Worm (Caenorhabditis elegans) whole organism, L4 larva: ENCODE results near the gene gpa-4.

Experiments used
- D1046.2 ChIP-seq: fragments of 200-800 bp; sonication (Bioruptor generic); IDR thresholded peaks from 2 replicates; pipeline ENCODE4 v1.3.6; 2022; ENCODE audit warnings: missing genetic modification characterization, missing compliant biosample characterization
- F26F4.8 ChIP-seq: fragments of 200-800 bp; sonication (Bioruptor generic); conservative IDR thresholded peaks from 2 replicates; pipeline ENCODE4 v1.3.6; 2022; ENCODE audit warnings: missing genetic modification characterization, missing compliant biosample characterization
- F49E8.2 ChIP-seq: sonication (generic microtip); optimal IDR thresholded peaks from 2 replicates; lab custom pipeline; 2016; ENCODE audit warnings: missing compliant biosample characterization, mild to moderate bottlenecking, missing genetic modification characterization, borderline replicate concordance
- T20F7.1 ChIP-seq: fragments of 200-800 bp; sonication (Bioruptor generic); optimal IDR thresholded peaks from 2 replicates; lab custom pipeline; 2018; ENCODE audit warnings: mild to moderate bottlenecking, missing genetic modification characterization, missing compliant biosample characterization
- T26A8.4 ChIP-seq: fragments of 200-800 bp; sonication (Bioruptor generic); IDR thresholded peaks from 2 replicates; pipeline ENCODE4 v1.3.6; 2022; ENCODE audit warnings: missing genetic modification characterization, missing compliant biosample characterization
- Y75B8A.6 ChIP-seq: fragments of 200-800 bp; sonication (Bioruptor generic); IDR thresholded peaks from 2 replicates; pipeline ENCODE4 v1.3.6; 2022; ENCODE audit warnings: missing genetic modification reagents, missing genetic modification characterization, missing compliant biosample characterization
- aly-2 ChIP-seq: sonication (generic microtip); optimal IDR thresholded peaks from 2 replicates; lab custom pipeline; 2018; ENCODE audit warnings: missing biosample characterization, missing genetic modification characterization
- attf-4 ChIP-seq: sonication (generic microtip); optimal IDR thresholded peaks from 3 replicates; lab custom pipeline; 2017; ENCODE audit warnings: missing biosample characterization, missing genetic modification characterization
- ceh-28 ChIP-seq: fragments of 150-350 bp; optimal IDR thresholded peaks from 2 replicates; lab custom pipeline; 2014; ENCODE audit warnings: missing biosample characterization, missing genetic modification reagents, missing genetic modification characterization
- ceh-82 ChIP-seq: sonication (generic microtip); optimal IDR thresholded peaks from 2 replicates; lab custom pipeline; 2017; ENCODE audit warnings: missing biosample characterization, missing genetic modification characterization
- ces-1 ChIP-seq: fragments of 150-350 bp; sonication (generic microtip); optimal IDR thresholded peaks from 4 replicates; lab custom pipeline; 2014; ENCODE audit warnings: missing biosample characterization, missing genetic modification reagents, missing genetic modification characterization
- ctbp-1 ChIP-seq: fragments of 200-800 bp; sonication (Bioruptor generic); IDR thresholded peaks from 2 replicates; pipeline ENCODE4 v1.3.6; 2022; ENCODE audit warnings: missing genetic modification reagents, missing genetic modification characterization, missing compliant biosample characterization
- daf-16 ChIP-seq, 3 experiments: sonication (generic microtip); optimal IDR thresholded peaks; 2 replicates each; lab custom pipeline; 2016 to 2017; ENCODE audit warnings: missing genetic modification characterization in 3 of 3, missing genetic modification reagents in 3 of 3, mild to moderate bottlenecking in 2 of 3, missing compliant biosample characterization in 2 of 3, missing biosample characterization in 1 of 3, moderate library complexity in 1 of 3
- daf-8 ChIP-seq: fragments of 200-800 bp; sonication (Bioruptor generic); IDR thresholded peaks from 2 replicates; pipeline ENCODE4 v1.3.6; 2022; ENCODE audit warnings: missing genetic modification characterization, missing compliant biosample characterization
- dmd-6 ChIP-seq: fragments of 200-800 bp; sonication (Bioruptor generic); IDR thresholded peaks from 2 replicates; pipeline ENCODE4 v1.3.6; 2022; ENCODE audit warnings: missing genetic modification reagents, missing genetic modification characterization, missing compliant biosample characterization
- dmd-9 ChIP-seq: fragments of 200-800 bp; sonication (Bioruptor generic); IDR thresholded peaks from 2 replicates; pipeline ENCODE4 v1.3.6; 2022; ENCODE audit warnings: missing genetic modification reagents, missing genetic modification characterization, missing compliant biosample characterization
- dve-1 ChIP-seq: sonication (generic microtip); optimal IDR thresholded peaks from 2 replicates; lab custom pipeline; 2017; ENCODE audit warnings: antibody characterized with exemption, mild to moderate bottlenecking, missing genetic modification characterization, missing compliant biosample characterization; ENCODE audit not compliant: insufficient read depth
- egl-27 ChIP-seq: sonication (generic microtip); optimal IDR thresholded peaks from 3 replicates; lab custom pipeline; 2017; ENCODE audit warnings: missing biosample characterization, missing genetic modification reagents, missing genetic modification characterization
- egl-43 ChIP-seq: fragments of 200-800 bp; sonication (Bioruptor generic); IDR thresholded peaks from 2 replicates; pipeline ENCODE4 v1.3.6; 2022; ENCODE audit warnings: missing genetic modification reagents, missing genetic modification characterization, missing compliant biosample characterization
- fos-1 ChIP-seq: fragments of 150-350 bp; optimal IDR thresholded peaks from 2 replicates; lab custom pipeline; 2014; ENCODE audit warnings: missing biosample characterization, missing genetic modification characterization
- lim-7 ChIP-seq: fragments of 200-800 bp; sonication (Bioruptor generic); IDR thresholded peaks from 2 replicates; pipeline ENCODE4 v1.3.6; 2022; ENCODE audit warnings: missing genetic modification characterization, missing compliant biosample characterization
- lin-13 ChIP-seq: fragments of 150-350 bp; optimal IDR thresholded peaks from 2 replicates; lab custom pipeline; 2014; ENCODE audit warnings: missing biosample characterization, missing genetic modification reagents, missing genetic modification characterization
- lin-38 ChIP-seq: fragments of 200-800 bp; sonication (Bioruptor generic); IDR thresholded peaks from 2 replicates; pipeline ENCODE4 v1.3.6; 2022; ENCODE audit warnings: missing genetic modification reagents, missing genetic modification characterization, missing compliant biosample characterization
- lin-39 ChIP-seq: fragments of 150-350 bp; optimal IDR thresholded peaks from 2 replicates; lab custom pipeline; 2014; ENCODE audit warnings: missing biosample characterization, missing genetic modification reagents, missing genetic modification characterization
- mdl-1 ChIP-seq, 2 experiments: fragments of 150-350 bp in 1 of 2; sonication (generic microtip) in 1 of 2; optimal IDR thresholded peaks; 2 replicates each; lab custom pipeline; 2014 to 2017; ENCODE audit warnings: missing biosample characterization in 2 of 2, missing genetic modification characterization in 2 of 2
- mdt-29 ChIP-seq: fragments of 200-800 bp; sonication (Bioruptor generic); IDR thresholded peaks from 2 replicates; pipeline ENCODE4 v1.3.6; 2022; ENCODE audit warnings: missing genetic modification reagents, missing genetic modification characterization, missing compliant biosample characterization
- mep-1 ChIP-seq: fragments of 150-350 bp; sonication (generic microtip); optimal IDR thresholded peaks from 3 replicates; lab custom pipeline; 2014; ENCODE audit warnings: missing biosample characterization, missing genetic modification characterization
- mes-2 ChIP-seq: sonication (generic microtip); optimal IDR thresholded peaks from 2 replicates; lab custom pipeline; 2016; ENCODE audit warnings: missing genotype, mild to moderate bottlenecking, missing genetic modification characterization, missing compliant biosample characterization; ENCODE audit not compliant: poor library complexity, severe bottlenecking
- mxl-3 ChIP-seq: fragments of 200-800 bp; sonication (Bioruptor generic); optimal IDR thresholded peaks from 2 replicates; lab custom pipeline; 2018; ENCODE audit warnings: mild to moderate bottlenecking, missing genetic modification characterization, missing compliant biosample characterization
- nhr-10 ChIP-seq: fragments of 150-350 bp; optimal IDR thresholded peaks from 2 replicates; lab custom pipeline; 2014; ENCODE audit warnings: missing biosample characterization, missing genetic modification characterization
- nhr-111 ChIP-seq: fragments of 200-800 bp; sonication (Bioruptor generic); optimal IDR thresholded peaks from 2 replicates; lab custom pipeline; 2018; ENCODE audit warnings: mild to moderate bottlenecking, missing genetic modification characterization, missing compliant biosample characterization
- nhr-237 ChIP-seq: sonication (generic microtip); optimal IDR thresholded peaks from 2 replicates; lab custom pipeline; 2017; ENCODE audit warnings: missing biosample characterization, missing genetic modification characterization
- nhr-28 ChIP-seq: fragments of 150-350 bp; optimal IDR thresholded peaks from 2 replicates; lab custom pipeline; 2014; ENCODE audit warnings: missing biosample characterization, missing genetic modification characterization
- nhr-6 ChIP-seq: fragments of 150-350 bp; optimal IDR thresholded peaks from 2 replicates; lab custom pipeline; 2014; ENCODE audit warnings: missing biosample characterization, missing genetic modification characterization
- nhr-76 ChIP-seq: fragments of 150-350 bp; optimal IDR thresholded peaks from 2 replicates; lab custom pipeline; 2014; ENCODE audit warnings: missing biosample characterization, missing genetic modification characterization
- pha-4 ChIP-seq, 2 experiments: fragments of 150-350 bp in 1 of 2; fragments of 200-800 bp in 1 of 2; sonication (Bioruptor generic) in 1 of 2; IDR thresholded peaks in 1 of 2; optimal IDR thresholded peaks in 1 of 2; 2 replicates each; pipeline versions ENCODE4 v1.3.6 to Lab custom; 2014 to 2022; ENCODE audit warnings: missing genetic modification characterization in 2 of 2, missing genetic modification reagents in 2 of 2, missing biosample characterization in 1 of 2, missing compliant biosample characterization in 1 of 2
- pqm-1 ChIP-seq: sonication (generic microtip); optimal IDR thresholded peaks from 2 replicates; lab custom pipeline; 2017; ENCODE audit warnings: missing biosample characterization, missing genetic modification characterization
- rbr-2 ChIP-seq: sonication (generic microtip); optimal IDR thresholded peaks from 2 replicates; lab custom pipeline; 2016; ENCODE audit warnings: missing genotype, missing genetic modification characterization, missing compliant biosample characterization
- saeg-2 ChIP-seq: fragments of 200-800 bp; sonication (Bioruptor generic); IDR thresholded peaks from 2 replicates; pipeline ENCODE4 v1.3.6; 2022; ENCODE audit warnings: missing genetic modification reagents, missing genetic modification characterization, missing compliant biosample characterization
- sdz-12 ChIP-seq: fragments of 200-800 bp; sonication (Bioruptor generic); optimal IDR thresholded peaks from 2 replicates; lab custom pipeline; 2018; ENCODE audit warnings: mild to moderate bottlenecking, missing genetic modification characterization, missing compliant biosample characterization
- skn-1 ChIP-seq: fragments of 150-350 bp; optimal IDR thresholded peaks from 2 replicates; lab custom pipeline; 2014; ENCODE audit warnings: missing biosample characterization, missing genetic modification characterization
- snpc-1.2 ChIP-seq: fragments of 200-800 bp; sonication (Bioruptor generic); IDR thresholded peaks from 2 replicates; pipeline ENCODE4 v1.3.6; 2022; ENCODE audit warnings: missing genetic modification reagents, missing genetic modification characterization, missing compliant biosample characterization
- spr-1 ChIP-seq: sonication (generic microtip); optimal IDR thresholded peaks from 2 replicates; lab custom pipeline; 2016; ENCODE audit warnings: mild to moderate bottlenecking, missing genetic modification characterization, missing compliant biosample characterization
- spr-3 ChIP-seq: fragments of 200-800 bp; sonication (Bioruptor generic); optimal IDR thresholded peaks from 2 replicates; lab custom pipeline; 2018; ENCODE audit warnings: mild to moderate bottlenecking, missing genetic modification characterization, missing compliant biosample characterization
- unc-62 ChIP-seq, 3 experiments: fragments of 150-350 bp in 1 of 3; sonication (generic microtip); optimal IDR thresholded peaks in 2 of 3; peaks in 1 of 3; 1 replicate in 1 of 3; 2 replicates in 2 of 3; lab custom pipeline; 2014 to 2017; ENCODE audit warnings: missing biosample characterization in 3 of 3, missing genetic modification characterization in 3 of 3, missing genetic modification reagents in 3 of 3, missing genotype in 1 of 3
- vab-7 ChIP-seq: fragments of 200-800 bp; sonication (Bioruptor generic); IDR thresholded peaks from 2 replicates; pipeline ENCODE4 v1.3.6; 2022; ENCODE audit warnings: missing genetic modification reagents, missing genetic modification characterization, missing compliant biosample characterization

The gpa-4 gene

ce11 chrIV:427100-427908 lies 25.8 kb downstream of the gpa-4 start (continued):
- TF ChIP-seq spr-1 (tag; lab: Kevin White, UChicago) (no peak), T20F7.1 (GFP tag; lab: Kevin White, UChicago) (peak; percentile 13), mes-2 (no peak), Y75B8A.6 (GFP tag; lab: Robert Waterston, UW) (0 out of 2 replicates have a peak, but pooled peaks have one; percentile 20), pha-4 (GFP tag; IDR thresholded peaks at IDR 0.05; lab: Robert Waterston, UW) (peak; percentile 8; the same call in 1 of the 2 replicates), pha-4 (tag; optimal IDR thresholded peaks at IDR 0.05; lab: Kevin White, UChicago) (no peak), T26A8.4 (GFP tag; lab: Robert Waterston, UW) (0 out of 2 replicates have a peak, but pooled peaks have one; percentile 13), lin-39 (tag; lab: Kevin White, UChicago) (no peak), egl-27 (tag; lab: Kevin White, UChicago) (no peak), fos-1 (tag; lab: Kevin White, UChicago) (no peak), ctbp-1 (0 out of 2 replicates have a peak, but pooled peaks have one; percentile 26), mxl-3 (GFP tag; lab: Kevin White, UChicago) (no peak), F26F4.8 (GFP tag; lab: Robert Waterston, UW) (no peak), spr-3 (no peak), ceh-28 (tag; lab: Kevin White, UChicago) (no peak), rbr-2 (no peak), nhr-10 (tag; lab: Kevin White, UChicago) (no peak), daf-16 (GFP tag; optimal IDR thresholded peaks at IDR 0.05; lab: Kevin White, UChicago) (no peak), daf-16 (tag; optimal IDR thresholded peaks at IDR 0.05; lab: Kevin White, UChicago) (peak; percentile 23), vab-7 (GFP tag; lab: Robert Waterston, UW) (no peak), aly-2 (tag; lab: Kevin White, UChicago) (no peak), pqm-1 (no peak), lim-7 (GFP tag; lab: Robert Waterston, UW) (no peak), lin-38 (GFP tag; lab: Robert Waterston, UW) (peak; percentile 62), unc-62 (GFP tag; optimal IDR thresholded peaks at IDR 0.05 in 1 of 2; lab: Kevin White, UChicago) (no peak), unc-62 (tag; optimal IDR thresholded peaks at IDR 0.05; lab: Kevin White, UChicago) (no peak), saeg-2 (GFP tag; lab: Robert Waterston, UW) (no peak), snpc-1.2 (GFP tag; lab: Robert Waterston, UW) (no peak), mdt-29 (peak; percentile 17; the same call in 1 of the 2 replicates)

ce11 chrIV:428869-429268 lies 27.4 kb downstream of the gpa-4 start, which contains the start of gene Y66H1A.5:
Gene Y66H1A.5 (minus strand): TSS chrIV:429133.
- no peak for TF ChIP-seq saeg-2 (GFP tag; lab: Robert Waterston, UW)
- no peak for TF ChIP-seq sdz-12
- no peak for TF ChIP-seq nhr-6 (tag; lab: Kevin White, UChicago)
- TF ChIP-seq ces-1 = no peak
- no peak for TF ChIP-seq lin-13 (GFP tag; lab: Kevin White, UChicago)
- TF ChIP-seq lin-39 (tag; lab: Kevin White, UChicago) = no peak
- TF ChIP-seq mdl-1 (tag; optimal IDR thresholded peaks at IDR 0.05; lab: Kevin White, UChicago) = no peak
- TF ChIP-seq mep-1 (tag; lab: Kevin White, UChicago) = peak; percentile 10
- no peak for TF ChIP-seq spr-1 (tag; lab: Kevin White, UChicago)
- TF ChIP-seq dmd-9 (GFP tag; lab: Robert Waterston, UW) = no peak
- no peak for TF ChIP-seq F49E8.2 (tag; lab: Kevin White, UChicago)
- peak; percentile 74 for TF ChIP-seq pqm-1
- peak; percentile 66 for TF ChIP-seq dve-1 (tag; lab: Kevin White, UChicago)
- TF ChIP-seq daf-8 (GFP tag; lab: Robert Waterston, UW) = no peak
- TF ChIP-seq skn-1 (tag; lab: Kevin White, UChicago) = no peak
- no peak for TF ChIP-seq attf-4 (tag; lab: Kevin White, UChicago)
- peak; percentile 31; the same call in 1 of the 2 replicates for TF ChIP-seq dmd-6 (GFP tag; lab: Robert Waterston, UW)
- no peak for TF ChIP-seq nhr-76 (tag; lab: Kevin White, UChicago)
- no peak for TF ChIP-seq nhr-111 (GFP tag; lab: Kevin White, UChicago)
- no peak for TF ChIP-seq ceh-28 (tag; lab: Kevin White, UChicago)
- TF ChIP-seq nhr-10 (tag; lab: Kevin White, UChicago) = peak; percentile 41
- no peak for TF ChIP-seq ctbp-1
- no peak for TF ChIP-seq ceh-82
- no peak for TF ChIP-seq D1046.2 (GFP tag; lab: Robert Waterston, UW)
- TF ChIP-seq egl-43 = no peak
- no peak for TF ChIP-seq pha-4 (GFP tag; IDR thresholded peaks at IDR 0.05; lab: Robert Waterston, UW)
- no peak for TF ChIP-seq pha-4 (tag; optimal IDR thresholded peaks at IDR 0.05; lab: Kevin White, UChicago)
- no peak for TF ChIP-seq mes-2
- TF ChIP-seq nhr-28 (tag; lab: Kevin White, UChicago) = peak; percentile 94
- no peak for TF ChIP-seq nhr-237
